Fruit fly (Drosophila melanogaster) whole organism, embryonic: ENCODE results near the gene CG31908.

Source experiments
- CG12071 ChIP-seq: fragments of 200-800 bp; sonication (Bioruptor generic); optimal IDR thresholded peaks from 3 replicates; lab custom pipeline; 2018; ENCODE audit warnings: missing biosample characterization, mild to moderate bottlenecking, missing genetic modification characterization
- CG12942 ChIP-seq: fragments of 200-800 bp; sonication (Bioruptor generic); optimal IDR thresholded peaks from 3 replicates; lab custom pipeline; 2016; ENCODE audit warnings: missing biosample characterization, missing genetic modification characterization
- CG1647 ChIP-seq: fragments of 200-800 bp; sonication (Bioruptor generic); optimal IDR thresholded peaks from 3 replicates; lab custom pipeline; 2016; ENCODE audit warnings: missing biosample characterization, missing genetic modification characterization
- CG17361 ChIP-seq: fragments of 200-800 bp; sonication (Bioruptor generic); IDR thresholded peaks from 3 replicates; pipeline ENCODE4 v1.3.6; 2022; ENCODE audit warnings: missing biosample characterization, missing genetic modification characterization
- CG17568 ChIP-seq: fragments of 200-800 bp; sonication (Bioruptor generic); optimal IDR thresholded peaks from 2 replicates; lab custom pipeline; 2018; ENCODE audit warnings: missing biosample characterization, mild to moderate bottlenecking, missing genetic modification characterization, moderate library complexity
- CG2116 ChIP-seq: fragments of 200-800 bp; sonication (Bioruptor generic); optimal IDR thresholded peaks from 3 replicates; lab custom pipeline; 2018; ENCODE audit warnings: missing biosample characterization, mild to moderate bottlenecking, missing genetic modification characterization
- CG2120 ChIP-seq: fragments of 200-800 bp; sonication (Bioruptor generic); optimal IDR thresholded peaks from 3 replicates; lab custom pipeline; 2016; ENCODE audit warnings: missing biosample characterization, missing genetic modification characterization
- CG2202 ChIP-seq: fragments of 200-800 bp; sonication (Bioruptor generic); optimal IDR thresholded peaks from 2 replicates; lab custom pipeline; 2018; ENCODE audit warnings: missing biosample characterization, mild to moderate bottlenecking, missing genetic modification characterization
- CG32532 ChIP-seq: fragments of 200-800 bp; sonication (Bioruptor generic); IDR thresholded peaks from 2 replicates; pipeline ENCODE4 v1.3.6; 2022; ENCODE audit warnings: missing biosample characterization, missing genetic modification characterization
- CG3281 ChIP-seq: fragments of 200-800 bp; sonication (Bioruptor generic); optimal IDR thresholded peaks from 3 replicates; lab custom pipeline; 2017; ENCODE audit warnings: missing biosample characterization, mild to moderate bottlenecking, missing genetic modification characterization
- CG4282 ChIP-seq: fragments of 200-800 bp; sonication (Bioruptor generic); optimal IDR thresholded peaks from 2 replicates; lab custom pipeline; 2016; ENCODE audit warnings: missing biosample characterization, missing genetic modification characterization
- CG4328 ChIP-seq: fragments of 200-800 bp; sonication (Bioruptor generic); optimal IDR thresholded peaks from 3 replicates; lab custom pipeline; 2017; ENCODE audit warnings: missing biosample characterization, missing genetic modification reagents, missing genetic modification characterization
- CG43689 ChIP-seq: fragments of 200-800 bp; sonication (Bioruptor generic); IDR thresholded peaks from 2 replicates; pipeline ENCODE4 v1.3.6; 2022; ENCODE audit warnings: missing biosample characterization, missing genetic modification characterization
- CG4404 ChIP-seq: fragments of 200-800 bp; sonication (Bioruptor generic); IDR thresholded peaks from 2 replicates; pipeline ENCODE4 v1.3.6; 2022; ENCODE audit warnings: missing biosample characterization, missing genetic modification characterization
- CG5180 ChIP-seq: fragments of 200-800 bp; sonication (Bioruptor generic); optimal IDR thresholded peaks from 3 replicates; lab custom pipeline; 2017; ENCODE audit warnings: missing biosample characterization, missing genetic modification characterization, mild to moderate bottlenecking, moderate library complexity, missing genetic modification reagents
- CG6854 ChIP-seq: fragments of 200-800 bp; sonication (Bioruptor generic); optimal IDR thresholded peaks from 3 replicates; lab custom pipeline; 2017; ENCODE audit warnings: missing biosample characterization, mild to moderate bottlenecking, missing genetic modification characterization
- CG7963 ChIP-seq: fragments of 200-800 bp; sonication (Bioruptor generic); IDR thresholded peaks from 3 replicates; pipeline ENCODE4 v1.3.6; 2022; ENCODE audit warnings: missing biosample characterization, missing genetic modification characterization; ENCODE audit not compliant: partially characterized antibody
- CoRest ChIP-seq: fragments of 200-800 bp; sonication (Bioruptor generic); optimal IDR thresholded peaks from 3 replicates; lab custom pipeline; 2018; ENCODE audit warnings: missing biosample characterization, mild to moderate bottlenecking, missing genetic modification characterization, moderate library complexity
- CrebB ChIP-seq: fragments of 200-800 bp; sonication (Bioruptor generic); optimal IDR thresholded peaks from 3 replicates; lab custom pipeline; 2018; ENCODE audit warnings: missing biosample characterization, mild to moderate bottlenecking, missing genetic modification characterization
- Dad ChIP-seq: fragments of 200-800 bp; sonication (Bioruptor generic); optimal IDR thresholded peaks from 3 replicates; lab custom pipeline; 2016; ENCODE audit warnings: missing biosample characterization, missing genetic modification characterization
- Dip3 ChIP-seq: fragments of 200-800 bp; sonication (Bioruptor generic); optimal IDR thresholded peaks from 3 replicates; lab custom pipeline; 2016; ENCODE audit warnings: missing biosample characterization, missing genetic modification characterization
- Doc2 ChIP-seq: fragments of 200-800 bp; sonication (Bioruptor generic); IDR thresholded peaks from 2 replicates; pipeline ENCODE4 v1.3.6; 2022; ENCODE audit warnings: missing biosample characterization, missing genetic modification characterization
- Hand ChIP-seq: fragments of 200-800 bp; sonication (Bioruptor generic); optimal IDR thresholded peaks from 2 replicates; lab custom pipeline; 2017; ENCODE audit warnings: mild to moderate bottlenecking, missing biosample characterization, missing genetic modification reagents, missing genetic modification characterization
- HmgZ ChIP-seq: fragments of 200-800 bp; sonication (Bioruptor generic); optimal IDR thresholded peaks from 2 replicates; lab custom pipeline; 2018; ENCODE audit warnings: missing biosample characterization, mild to moderate bottlenecking, missing genetic modification characterization
- Hr78 ChIP-seq, 2 experiments: fragments of 200-800 bp in 1 of 2; fragments of >200 bp in 1 of 2; sonication (Bioruptor generic) in 1 of 2; optimal IDR thresholded peaks; 2 replicates each; lab custom pipeline; 2017 to 2019; ENCODE audit warnings: missing biosample characterization in 2 of 2, missing genetic modification characterization in 2 of 2, mild to moderate bottlenecking in 1 of 2, moderate library complexity in 1 of 2
- NC2β ChIP-seq: fragments of 200-800 bp; sonication (Bioruptor generic); optimal IDR thresholded peaks from 2 replicates; lab custom pipeline; 2016; ENCODE audit warnings: missing biosample characterization, missing genetic modification characterization
- Oaz ChIP-seq: fragments of 200-800 bp; sonication (Bioruptor generic); IDR thresholded peaks from 2 replicates; pipeline ENCODE4 v1.3.6; 2022; ENCODE audit warnings: missing biosample characterization, missing genetic modification characterization
- Ravus ChIP-seq: fragments of 200-800 bp; sonication (Bioruptor generic); IDR thresholded peaks from 2 replicates; pipeline ENCODE4 v1.3.6; 2022; ENCODE audit warnings: missing biosample characterization, missing genetic modification characterization
- Side ChIP-seq: fragments of 200-800 bp; sonication (Bioruptor generic); optimal IDR thresholded peaks from 2 replicates; lab custom pipeline; 2016; ENCODE audit warnings: missing biosample characterization, missing genetic modification characterization
- Taf1 ChIP-seq: fragments of 200-800 bp; sonication (Bioruptor generic); IDR thresholded peaks from 2 replicates; pipeline ENCODE4 v1.3.6; 2022; ENCODE audit warnings: missing biosample characterization, missing genetic modification characterization
- Usf ChIP-seq: fragments of 200-800 bp; sonication (Bioruptor generic); optimal IDR thresholded peaks from 2 replicates; lab custom pipeline; 2017; ENCODE audit warnings: missing genotype, missing biosample characterization, missing genetic modification characterization
- YL-1 ChIP-seq: fragments of 200-800 bp; sonication (Bioruptor generic); optimal IDR thresholded peaks from 3 replicates; lab custom pipeline; 2017; ENCODE audit warnings: missing biosample characterization, mild to moderate bottlenecking, missing genetic modification characterization
- ara ChIP-seq: fragments of 200-800 bp; sonication (Bioruptor generic); IDR thresholded peaks from 2 replicates; pipeline ENCODE4 v1.3.6; 2022; ENCODE audit warnings: missing biosample characterization, missing genetic modification characterization
- bsh ChIP-seq, 2 experiments: fragments of 200-800 bp; sonication (Bioruptor generic); optimal IDR thresholded peaks; 2 replicates each; lab custom pipeline; 2017 to 2018; ENCODE audit warnings: mild to moderate bottlenecking in 2 of 2, missing biosample characterization in 2 of 2, missing genetic modification characterization in 2 of 2, moderate library complexity in 1 of 2
- dimm ChIP-seq: fragments of 200-800 bp; sonication (Bioruptor generic); IDR thresholded peaks from 2 replicates; pipeline ENCODE4 v1.3.6; 2022; ENCODE audit warnings: missing biosample characterization, missing genetic modification characterization
- dmrt99B ChIP-seq: fragments of 200-800 bp; sonication (Bioruptor generic); optimal IDR thresholded peaks from 2 replicates; lab custom pipeline; 2018; ENCODE audit warnings: missing biosample characterization, mild to moderate bottlenecking, missing genetic modification characterization, moderate library complexity
- gfzf ChIP-seq: fragments of 200-800 bp; sonication (Bioruptor generic); optimal IDR thresholded peaks from 2 replicates; lab custom pipeline; 2016; ENCODE audit warnings: missing biosample characterization, mild to moderate bottlenecking, missing genetic modification characterization, moderate library complexity
- hb ChIP-seq: fragments of 200-800 bp; sonication (Bioruptor generic); IDR thresholded peaks from 3 replicates; pipeline ENCODE4 v1.3.6; 2022; ENCODE audit warnings: missing biosample characterization, missing genetic modification characterization; ENCODE audit not compliant: partially characterized antibody
- knrl ChIP-seq: fragments of 200-800 bp; sonication (Bioruptor generic); IDR thresholded peaks from 3 replicates; pipeline ENCODE4 v1.3.6; 2022; ENCODE audit warnings: missing biosample characterization, missing genetic modification characterization; ENCODE audit not compliant: partially characterized antibody
- luna ChIP-seq: fragments of 200-800 bp; sonication (Bioruptor generic); optimal IDR thresholded peaks from 2 replicates; lab custom pipeline; 2016; ENCODE audit warnings: missing biosample characterization, missing genetic modification characterization
- mam ChIP-seq: fragments of 200-800 bp; sonication (Bioruptor generic); optimal IDR thresholded peaks from 3 replicates; lab custom pipeline; 2016; ENCODE audit warnings: missing biosample characterization, missing genetic modification characterization
- pros ChIP-seq: fragments of 200-800 bp; sonication (Bioruptor generic); optimal IDR thresholded peaks from 3 replicates; lab custom pipeline; 2019; ENCODE audit warnings: missing biosample characterization, mild to moderate bottlenecking, missing genetic modification characterization, moderate library complexity
- repo ChIP-seq: fragments of 200-800 bp; sonication (Bioruptor generic); optimal IDR thresholded peaks from 2 replicates; lab custom pipeline; 2016; ENCODE audit warnings: missing biosample characterization, missing genetic modification characterization
- rib ChIP-seq: fragments of 200-800 bp; sonication (Bioruptor generic); IDR thresholded peaks from 2 replicates; pipeline ENCODE4 v1.3.6; 2022; ENCODE audit warnings: missing biosample characterization, missing genetic modification characterization
- scrt ChIP-seq: fragments of 200-800 bp; sonication (Bioruptor generic); optimal IDR thresholded peaks from 2 replicates; lab custom pipeline; 2018; ENCODE audit warnings: missing biosample characterization, mild to moderate bottlenecking, missing genetic modification characterization, moderate library complexity
- slou ChIP-seq: fragments of 200-800 bp; sonication (Bioruptor generic); optimal IDR thresholded peaks from 3 replicates; lab custom pipeline; 2016; ENCODE audit warnings: missing biosample characterization, missing genetic modification characterization
- ssp ChIP-seq: fragments of 200-800 bp; sonication (Bioruptor generic); IDR thresholded peaks from 2 replicates; pipeline ENCODE4 v1.3.6; 2022; ENCODE audit warnings: missing biosample characterization, missing genetic modification characterization
- tap ChIP-seq: fragments of 200-800 bp; optimal IDR thresholded peaks from 3 replicates; lab custom pipeline; 2019; ENCODE audit warnings: missing biosample characterization, mild to moderate bottlenecking, missing genetic modification characterization, moderate library complexity
- vfl ChIP-seq: fragments of 200-800 bp; sonication (Bioruptor generic); optimal IDR thresholded peaks from 2 replicates; lab custom pipeline; 2016; ENCODE audit warnings: missing biosample characterization, missing genetic modification characterization

Gene CG31908

DNA sequence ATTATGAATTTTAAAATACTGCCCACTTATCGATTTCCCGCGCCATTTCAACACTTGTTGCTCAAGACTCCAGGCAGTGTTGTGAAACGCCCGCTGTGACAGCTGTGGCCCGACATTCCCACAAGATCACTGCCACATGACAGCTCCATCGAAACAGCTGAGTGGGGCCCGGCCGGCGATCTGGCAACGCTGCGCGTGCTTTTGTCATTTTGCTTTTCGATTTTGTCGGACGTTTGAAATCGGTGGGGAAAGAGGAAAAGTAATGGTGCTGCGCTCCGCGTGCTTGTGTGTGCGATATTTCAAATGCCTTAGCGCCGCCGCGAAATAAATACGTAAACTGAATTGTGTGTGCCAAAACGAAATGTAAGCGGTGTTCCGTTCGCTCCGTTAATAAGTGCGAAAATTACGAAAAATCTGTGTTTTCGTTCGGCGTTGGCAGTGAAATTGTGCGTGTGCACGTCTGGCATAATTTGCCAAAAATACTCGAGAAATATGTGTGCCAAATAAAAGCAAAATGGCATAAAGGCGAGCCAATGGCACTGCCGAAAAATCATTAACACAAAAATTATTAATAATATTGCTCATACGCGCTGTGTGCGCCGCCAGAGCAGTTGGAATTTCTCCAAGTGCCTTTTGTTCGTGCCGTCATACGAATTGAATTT lies 15.1 kb upstream of the CG31908 start (continued):
- TF ChIP-seq ssp (peak; percentile 29; the same call in 1 of the 2 replicates), mam (GFP tag; lab: Kevin White, UChicago) (peak; percentile 51), CG17361 (GFP tag; lab: Robert Waterston, UW) (peak; percentile 45; the same call in 2 of the 3 replicates), Ravus (no peak; the same call in 1 of the 2 replicates), CG2120 (peak; percentile 66), Hr78 (GFP tag; optimal IDR thresholded peaks at IDR 0.05; lab: Kevin White, UChicago) (no peak), CG1647 (GFP tag; lab: Kevin White, UChicago) (no peak), CoRest (tag; lab: Kevin White, UChicago) (peak; percentile 3), CG4328 (GFP tag; lab: Kevin White, UChicago) (peak; percentile 26), scrt (peak; percentile 98), CG17568 (no peak), ara (peak; percentile 12; the same call in 1 of the 2 replicates), Side (GFP tag; lab: Kevin White, UChicago) (peak; percentile 53), HmgZ (tag; lab: Kevin White, UChicago) (peak; percentile 96), Oaz (GFP tag; lab: Robert Waterston, UW) (peak; percentile 55), knrl (peak; percentile 55), vfl (peak; percentile 34), CG6854 (GFP tag; lab: Kevin White, UChicago) (no peak), CG12942 (GFP tag; lab: Kevin White, UChicago) (no peak), CG12071 (GFP tag; lab: Kevin White, UChicago) (peak; percentile 42), CG4404 (GFP tag; lab: Robert Waterston, UW) (no peak), CG3281 (GFP tag; lab: Kevin White, UChicago) (peak; percentile 51), Doc2 (GFP tag; lab: Robert Waterston, UW) (no peak), CG2202 (tag; lab: Kevin White, UChicago) (peak; percentile 11), CG2116 (peak; percentile 80), NC2β (GFP tag; lab: Kevin White, UChicago) (peak; percentile 65), slou (GFP tag; lab: Kevin White, UChicago) (peak; percentile 3), luna (GFP tag; lab: Kevin White, UChicago) (peak; percentile 1), CG43689 (GFP tag; lab: Robert Waterston, UW) (no peak), bsh (GFP tag; optimal IDR thresholded peaks at IDR 0.05; lab: Kevin White, UChicago) (peak in 1 of 2 experiments; percentile 28), Taf1 (no peak), pros (GFP tag; lab: Kevin White, UChicago) (no peak), gfzf (peak; percentile 27), CG4282 (GFP tag; lab: Kevin White, UChicago) (no peak), Hand (GFP tag; lab: Kevin White, UChicago) (peak; percentile 55), rib (GFP tag; lab: Robert Waterston, UW) (peak; percentile 47; the same call in 1 of the 2 replicates), YL-1 (GFP tag; lab: Kevin White, UChicago) (peak; percentile 61), repo (GFP tag; lab: Kevin White, UChicago) (peak; percentile 38), CG7963 (GFP tag; lab: Robert Waterston, UW) (peak; percentile 37; the same call in 1 of the 3 replicates), Dad (GFP tag; lab: Kevin White, UChicago) (no peak), CG5180 (peak; percentile 14), dmrt99B (tag; lab: Kevin White, UChicago) (peak; percentile 41), Usf (GFP tag; lab: Kevin White, UChicago) (no peak), dimm (no peak), tap (tag; lab: Kevin White, UChicago) (no peak), CrebB (peak; percentile 70), hb (GFP tag; lab: Robert Waterston, UW) (peak; percentile 11; the same call in 1 of the 3 replicates), CG32532 (GFP tag; lab: Robert Waterston, UW) (peak; percentile 54), Dip3 (GFP tag; lab: Kevin White, UChicago) (no peak)
